Fruit fly (Drosophila melanogaster) whole organism, embryonic: Measurements from ENCODE around the gene CG4020.

Source experiments
- Bdp1 ChIP-seq: fragments of 200-800 bp; sonication (Bioruptor generic); optimal IDR thresholded peaks from 3 replicates; lab custom pipeline; 2016; ENCODE audit warnings: missing biosample characterization, missing genetic modification characterization
- CG10543 ChIP-seq: fragments of 200-800 bp; sonication (Bioruptor generic); optimal IDR thresholded peaks from 3 replicates; lab custom pipeline; 2017; ENCODE audit warnings: missing biosample characterization, mild to moderate bottlenecking, missing genetic modification characterization, moderate library complexity
- CG12942 ChIP-seq: fragments of 200-800 bp; sonication (Bioruptor generic); optimal IDR thresholded peaks from 3 replicates; lab custom pipeline; 2016; ENCODE audit warnings: missing biosample characterization, missing genetic modification characterization
- CG13296 ChIP-seq: fragments of 200-800 bp; sonication (Bioruptor generic); optimal IDR thresholded peaks from 3 replicates; lab custom pipeline; 2018; ENCODE audit warnings: missing biosample characterization, mild to moderate bottlenecking, missing genetic modification characterization
- CG14441 ChIP-seq: fragments of 200-800 bp; sonication (Bioruptor generic); IDR thresholded peaks from 2 replicates; pipeline ENCODE4 v1.3.6; 2022; ENCODE audit warnings: missing biosample characterization, missing genetic modification characterization
- CG15479 ChIP-seq: fragments of 200-800 bp; sonication (Bioruptor generic); optimal IDR thresholded peaks from 3 replicates; lab custom pipeline; 2019; ENCODE audit warnings: missing biosample characterization, mild to moderate bottlenecking, missing genetic modification characterization, moderate library complexity
- CG17361 ChIP-seq: fragments of 200-800 bp; sonication (Bioruptor generic); IDR thresholded peaks from 3 replicates; pipeline ENCODE4 v1.3.6; 2022; ENCODE audit warnings: missing biosample characterization, missing genetic modification characterization
- CG17829 ChIP-seq: fragments of 200-800 bp; optimal IDR thresholded peaks from 2 replicates; lab custom pipeline; 2019; ENCODE audit warnings: missing biosample characterization, mild to moderate bottlenecking, missing genetic modification characterization, moderate library complexity
- CG2129 ChIP-seq: fragments of 200-800 bp; sonication (Bioruptor generic); IDR thresholded peaks from 2 replicates; pipeline ENCODE4 v1.3.6; 2022; ENCODE audit warnings: missing biosample characterization, missing genetic modification characterization; ENCODE audit not compliant: partially characterized antibody
- CG32767 ChIP-seq: fragments of 200-800 bp; sonication (Bioruptor generic); IDR thresholded peaks from 2 replicates; pipeline ENCODE4 v1.3.6; 2022; ENCODE audit warnings: missing biosample characterization, missing genetic modification characterization
- CG42726 ChIP-seq: fragments of 200-800 bp; sonication (Bioruptor generic); IDR thresholded peaks from 2 replicates; pipeline ENCODE4 v1.3.6; 2022; ENCODE audit warnings: missing biosample characterization, missing genetic modification characterization; ENCODE audit not compliant: partially characterized antibody
- CG4328 ChIP-seq: fragments of 200-800 bp; sonication (Bioruptor generic); optimal IDR thresholded peaks from 3 replicates; lab custom pipeline; 2017; ENCODE audit warnings: missing biosample characterization, missing genetic modification reagents, missing genetic modification characterization
- CG4424 ChIP-seq: fragments of 200-800 bp; sonication (Bioruptor generic); optimal IDR thresholded peaks from 3 replicates; lab custom pipeline; 2016; ENCODE audit warnings: missing biosample characterization, missing genetic modification characterization
- CG5180 ChIP-seq: fragments of 200-800 bp; sonication (Bioruptor generic); optimal IDR thresholded peaks from 3 replicates; lab custom pipeline; 2017; ENCODE audit warnings: missing biosample characterization, missing genetic modification characterization, mild to moderate bottlenecking, moderate library complexity, missing genetic modification reagents
- CG6272 ChIP-seq: fragments of 200-800 bp; sonication (Bioruptor generic); IDR thresholded peaks from 2 replicates; pipeline ENCODE4 v1.3.6; 2022; ENCODE audit warnings: missing biosample characterization, missing genetic modification characterization
- CG6765 ChIP-seq: fragments of 200-800 bp; sonication (Bioruptor generic); optimal IDR thresholded peaks from 3 replicates; lab custom pipeline; 2017; ENCODE audit warnings: missing biosample characterization, mild to moderate bottlenecking, missing genetic modification characterization
- CG8359 ChIP-seq: fragments of 200-800 bp; sonication (Bioruptor generic); optimal IDR thresholded peaks from 2 replicates; lab custom pipeline; 2017; ENCODE audit warnings: missing biosample characterization, mild to moderate bottlenecking, missing genetic modification characterization, borderline replicate concordance
- CG9215 ChIP-seq: fragments of 200-800 bp; sonication (Bioruptor generic); IDR thresholded peaks from 2 replicates; pipeline ENCODE4 v1.3.6; 2022; ENCODE audit warnings: missing biosample characterization, missing genetic modification characterization
- D ChIP-seq, 2 experiments: fragments of 200-800 bp in 1 of 2; fragments of >200 bp in 1 of 2; sonication (Bioruptor generic) in 1 of 2; optimal IDR thresholded peaks; 2 replicates in 1 of 2; 3 replicates in 1 of 2; lab custom pipeline; 2017; ENCODE audit warnings: mild to moderate bottlenecking in 1 of 2, missing biosample characterization in 1 of 2, missing genetic modification characterization in 1 of 2, missing genetic modification reagents in 1 of 2
- D19B ChIP-seq: fragments of 200-800 bp; sonication (Bioruptor generic); optimal IDR thresholded peaks from 2 replicates; lab custom pipeline; 2017; ENCODE audit warnings: missing biosample characterization, mild to moderate bottlenecking, missing genetic modification characterization
- GATAe ChIP-seq: fragments of 200-800 bp; sonication (Bioruptor generic); conservative IDR thresholded peaks from 2 replicates; pipeline ENCODE4 v1.3.6; 2022; ENCODE audit warnings: missing biosample characterization, missing genetic modification characterization
- H2.0 ChIP-seq: fragments of 200-800 bp; sonication (Bioruptor generic); IDR thresholded peaks from 2 replicates; pipeline ENCODE4 v1.3.6; 2022; ENCODE audit warnings: missing biosample characterization, missing genetic modification characterization
- Jarid2 ChIP-seq: fragments of 200-800 bp; sonication (Bioruptor generic); optimal IDR thresholded peaks from 3 replicates; lab custom pipeline; 2017; ENCODE audit warnings: mild to moderate bottlenecking, missing biosample characterization, missing genetic modification reagents, missing genetic modification characterization
- Neu2 ChIP-seq: fragments of 200-800 bp; sonication (Bioruptor generic); optimal IDR thresholded peaks from 3 replicates; lab custom pipeline; 2016; ENCODE audit warnings: missing biosample characterization, missing genetic modification characterization, borderline replicate concordance
- Xrp1 ChIP-seq: fragments of 200-800 bp; sonication (Bioruptor generic); IDR thresholded peaks from 2 replicates; pipeline ENCODE4 v1.3.6; 2022; ENCODE audit warnings: missing biosample characterization, missing genetic modification characterization
- abd-A ChIP-seq: fragments of 200-800 bp; sonication (Bioruptor generic); optimal IDR thresholded peaks from 3 replicates; lab custom pipeline; 2019; ENCODE audit warnings: missing biosample characterization, mild to moderate bottlenecking, missing genetic modification characterization, moderate library complexity
- cas ChIP-seq: fragments of 200-800 bp; sonication (Bioruptor generic); IDR thresholded peaks from 2 replicates; pipeline ENCODE4 v1.3.6; 2022; ENCODE audit warnings: missing biosample characterization, missing genetic modification characterization
- cato ChIP-seq: fragments of 200-800 bp; sonication (Bioruptor generic); optimal IDR thresholded peaks from 2 replicates; lab custom pipeline; 2016; ENCODE audit warnings: missing biosample characterization, missing genetic modification characterization, borderline replicate concordance
- chif ChIP-seq, 2 experiments: fragments of 200-800 bp; sonication (Bioruptor generic); optimal IDR thresholded peaks; 3 replicates each; lab custom pipeline; 2016; ENCODE audit warnings: missing biosample characterization in 2 of 2, missing genetic modification characterization in 2 of 2
- chinmo ChIP-seq: fragments of 200-800 bp; sonication (Bioruptor generic); IDR thresholded peaks from 4 replicates; pipeline ENCODE4 v1.3.6; 2022; ENCODE audit warnings: missing biosample characterization, missing genetic modification characterization; ENCODE audit not compliant: partially characterized antibody
- chm ChIP-seq: fragments of 200-800 bp; sonication (Bioruptor generic); IDR thresholded peaks from 2 replicates; pipeline ENCODE4 v1.3.6; 2022; ENCODE audit warnings: missing biosample characterization, missing genetic modification characterization
- danr ChIP-seq: fragments of 200-800 bp; sonication (Bioruptor generic); IDR thresholded peaks from 2 replicates; pipeline ENCODE4 v1.3.6; 2022; ENCODE audit warnings: missing biosample characterization, missing genetic modification characterization
- dpn ChIP-seq, 2 experiments: fragments of 200-800 bp; sonication (Bioruptor generic); optimal IDR thresholded peaks; 3 replicates each; lab custom pipeline; 2016; ENCODE audit warnings: missing biosample characterization in 2 of 2, missing genetic modification characterization in 2 of 2
- fd64A ChIP-seq: fragments of 200-800 bp; sonication (Bioruptor generic); optimal IDR thresholded peaks from 3 replicates; lab custom pipeline; 2018; ENCODE audit warnings: missing biosample characterization, mild to moderate bottlenecking, missing genetic modification characterization
- grau ChIP-seq: fragments of 200-800 bp; optimal IDR thresholded peaks from 3 replicates; lab custom pipeline; 2019; ENCODE audit warnings: missing biosample characterization, mild to moderate bottlenecking, missing genetic modification characterization, moderate library complexity
- ham ChIP-seq: fragments of 200-800 bp; sonication (Bioruptor generic); IDR thresholded peaks from 2 replicates; pipeline ENCODE4 v1.3.6; 2022; ENCODE audit warnings: missing biosample characterization, missing genetic modification characterization
- hb ChIP-seq: fragments of 200-800 bp; sonication (Bioruptor generic); IDR thresholded peaks from 3 replicates; pipeline ENCODE4 v1.3.6; 2022; ENCODE audit warnings: missing biosample characterization, missing genetic modification characterization; ENCODE audit not compliant: partially characterized antibody
- lmd ChIP-seq: fragments of 200-800 bp; sonication (Bioruptor generic); IDR thresholded peaks from 2 replicates; pipeline ENCODE4 v1.3.6; 2022; ENCODE audit warnings: missing biosample characterization, missing genetic modification characterization
- mam ChIP-seq: fragments of 200-800 bp; sonication (Bioruptor generic); optimal IDR thresholded peaks from 3 replicates; lab custom pipeline; 2016; ENCODE audit warnings: missing biosample characterization, missing genetic modification characterization
- prd ChIP-seq, 3 experiments: fragments of >200 bp in 2 of 3; fragments of 200-800 bp in 1 of 3; sonication (Bioruptor generic) in 1 of 3; optimal IDR thresholded peaks in 2 of 3; IDR thresholded peaks in 1 of 3; 2 replicates in 2 of 3; 3 replicates in 1 of 3; pipeline versions ENCODE4 v1.3.6 to Lab custom; 2017 to 2022; ENCODE audit warnings: missing biosample characterization in 1 of 3, missing genetic modification characterization in 1 of 3
- sc ChIP-seq, 3 experiments: fragments of >200 bp in 2 of 3; fragments of 200-800 bp in 1 of 3; sonication (Bioruptor generic) in 1 of 3; optimal IDR thresholded peaks; 2 replicates in 2 of 3; 3 replicates in 1 of 3; lab custom pipeline; 2017; ENCODE audit warnings: mild to moderate bottlenecking in 1 of 3, missing biosample characterization in 1 of 3, missing genetic modification characterization in 1 of 3, missing genetic modification reagents in 1 of 3
- sd ChIP-seq: fragments of 200-800 bp; sonication (Bioruptor generic); optimal IDR thresholded peaks from 3 replicates; lab custom pipeline; 2018; ENCODE audit warnings: missing biosample characterization, mild to moderate bottlenecking, missing genetic modification characterization, moderate library complexity
- sens ChIP-seq: fragments of 200-800 bp; sonication (Bioruptor generic); peaks from one replicate; lab custom pipeline; 2016; ENCODE audit warnings: missing biosample characterization, missing genetic modification characterization
- slp2 ChIP-seq: fragments of 200-800 bp; sonication (Bioruptor generic); optimal IDR thresholded peaks from 2 replicates; lab custom pipeline; 2016; ENCODE audit warnings: missing biosample characterization, missing genetic modification characterization
- toy ChIP-seq: fragments of 200-800 bp; sonication (Bioruptor generic); IDR thresholded peaks from 2 replicates; pipeline ENCODE4 v1.3.6; 2022; ENCODE audit warnings: missing biosample characterization, missing genetic modification characterization
- zf30C ChIP-seq: fragments of 200-800 bp; sonication (Bioruptor generic); optimal IDR thresholded peaks from 3 replicates; lab custom pipeline; 2018; ENCODE audit warnings: missing biosample characterization, mild to moderate bottlenecking, missing genetic modification characterization

The CG4020 gene

DNA sequence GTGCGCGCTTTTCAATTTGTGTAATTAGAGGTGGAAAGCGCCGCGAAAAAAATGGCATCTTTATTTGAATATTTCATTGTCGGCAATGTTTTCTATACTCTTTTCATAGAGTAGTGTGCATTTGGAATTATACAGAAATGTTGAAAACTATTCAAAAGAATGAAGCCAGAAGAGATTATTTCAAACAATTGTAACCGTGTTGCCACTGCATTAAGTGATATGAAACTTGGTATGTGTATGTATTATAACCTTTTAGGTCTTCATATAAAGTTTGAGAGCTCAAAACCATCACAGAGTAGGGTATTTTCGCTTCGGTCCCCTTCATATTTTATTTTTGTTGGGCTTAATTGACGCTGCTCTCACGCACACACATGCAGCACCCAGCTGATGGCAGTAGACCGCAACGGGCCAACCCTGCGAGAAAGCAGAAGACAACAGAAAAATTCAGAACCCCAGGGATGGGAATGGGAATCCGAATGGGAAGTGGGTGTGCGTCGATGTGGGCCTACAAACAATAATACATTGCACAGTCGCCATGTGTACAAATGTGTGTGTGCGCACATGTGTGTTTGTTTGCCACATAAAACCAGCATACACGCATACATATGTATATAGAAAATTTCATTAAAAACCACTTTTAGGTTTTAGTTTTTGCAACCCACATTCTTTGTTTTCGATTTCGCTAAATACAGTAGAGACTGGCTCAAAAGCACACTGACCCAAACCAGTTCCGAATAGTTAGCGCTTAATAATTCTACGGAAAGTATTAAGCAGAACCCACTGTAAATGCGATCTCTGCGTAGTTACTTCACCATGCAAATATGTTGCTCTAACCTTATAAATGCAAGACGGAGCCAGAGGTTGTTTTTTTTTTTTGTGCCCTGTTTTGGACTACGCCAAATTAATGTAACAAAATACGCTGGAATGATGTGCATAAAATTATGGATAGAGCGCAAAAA lies 10.7 kb upstream of the CG4020 start (continued):
- TF ChIP-seq Bdp1 = no peak
- TF ChIP-seq chif (GFP tag; optimal IDR thresholded peaks at IDR 0.05; lab: Kevin White, UChicago) = no peak
- no peak for TF ChIP-seq sc (optimal IDR thresholded peaks at IDR 0.05; lab: Kevin White, UChicago)
- TF ChIP-seq sc (GFP tag; optimal IDR thresholded peaks at IDR 0.05; lab: Kevin White, UChicago) = no peak
- no peak for TF ChIP-seq fd64A (GFP tag; lab: Kevin White, UChicago)
- TF ChIP-seq mam (GFP tag; lab: Kevin White, UChicago) = no peak
- peak; percentile 18 for TF ChIP-seq CG4424
- no peak for TF ChIP-seq CG4328
- peak; percentile 7 for TF ChIP-seq D19B (GFP tag; lab: Kevin White, UChicago)
- TF ChIP-seq hb = no peak
- TF ChIP-seq CG42726 (GFP tag; lab: Robert Waterston, UW) = no peak
- TF ChIP-seq chinmo = no peak
- no peak for TF ChIP-seq CG8359 (GFP tag; lab: Kevin White, UChicago)
- 0 out of 2 replicates have a peak, but pooled peaks have one; percentile 9 for TF ChIP-seq Xrp1 (GFP tag; lab: Robert Waterston, UW)
- peak; percentile 30; the same call in 1 of the 3 replicates for TF ChIP-seq CG17361 (GFP tag; lab: Robert Waterston, UW)
- TF ChIP-seq abd-A = no peak
- TF ChIP-seq CG32767 (GFP tag; lab: Robert Waterston, UW) = no peak
- peak; percentile 24 for TF ChIP-seq slp2 (GFP tag; lab: Kevin White, UChicago)
- TF ChIP-seq CG17829 (tag; lab: Kevin White, UChicago) = peak; percentile 2
- TF ChIP-seq CG2129 (GFP tag; lab: Robert Waterston, UW) = no peak
- TF ChIP-seq chm (GFP tag; lab: Robert Waterston, UW) = no peak
- TF ChIP-seq H2.0 = no peak
- no peak for TF ChIP-seq zf30C
- no peak for TF ChIP-seq GATAe (GFP tag; lab: Robert Waterston, UW)
- TF ChIP-seq lmd = no peak
- TF ChIP-seq sd (tag; lab: Kevin White, UChicago) = peak; percentile 54
- TF ChIP-seq cato (GFP tag; lab: Kevin White, UChicago) = no peak
- TF ChIP-seq CG13296 (GFP tag; lab: Kevin White, UChicago) = no peak
- no peak for TF ChIP-seq CG6765 (GFP tag; lab: Kevin White, UChicago)
- peak; percentile 2 for TF ChIP-seq sens (GFP tag; lab: Kevin White, UChicago)
- no peak for TF ChIP-seq CG5180 (GFP tag; lab: Kevin White, UChicago)
- TF ChIP-seq D (optimal IDR thresholded peaks at IDR 0.05; lab: Kevin White, UChicago) = no peak
- no peak for TF ChIP-seq D (GFP tag; optimal IDR thresholded peaks at IDR 0.05; lab: Kevin White, UChicago)
- no peak for TF ChIP-seq danr (GFP tag; lab: Robert Waterston, UW)
- no peak for TF ChIP-seq toy
- TF ChIP-seq CG12942 (GFP tag; lab: Kevin White, UChicago) = no peak
- no peak for TF ChIP-seq prd (optimal IDR thresholded peaks at IDR 0.05; lab: Kevin White, UChicago)
- no peak for TF ChIP-seq prd (GFP tag; IDR thresholded peaks at IDR 0.05; lab: Robert Waterston, UW)
- no peak for TF ChIP-seq ham
- TF ChIP-seq grau (tag; lab: Kevin White, UChicago) = peak; percentile 78
- TF ChIP-seq CG6272 (GFP tag; lab: Robert Waterston, UW) = no peak
- TF ChIP-seq Neu2 (GFP tag; lab: Kevin White, UChicago) = no peak
- no peak for TF ChIP-seq Jarid2
- TF ChIP-seq CG15479 = no peak
- no peak for TF ChIP-seq cas (GFP tag; lab: Robert Waterston, UW)
- peak in 1 of 2 experiments; percentile 1 for TF ChIP-seq dpn (GFP tag; optimal IDR thresholded peaks at IDR 0.05; lab: Kevin White, UChicago)
- no peak for TF ChIP-seq CG14441 (GFP tag; lab: Robert Waterston, UW)
- TF ChIP-seq CG10543 (GFP tag; lab: Kevin White, UChicago) = no peak
- TF ChIP-seq CG9215 (GFP tag; lab: Robert Waterston, UW) = no peak
